Worm (Caenorhabditis elegans) whole organism, young adult: ENCODE measurements around the gene trx-2.

ENCODE experiments used
- B0019.2 ChIP-seq: fragments of 200-800 bp; sonication (Bioruptor generic); conservative IDR thresholded peaks from 2 replicates; pipeline ENCODE4 v1.3.6; 2022; ENCODE audit warnings: missing genetic modification reagents, missing genetic modification characterization, missing compliant biosample characterization
- D2030.7 ChIP-seq: fragments of 200-800 bp; sonication (Bioruptor generic); IDR thresholded peaks from 2 replicates; pipeline ENCODE4 v1.3.6; 2022; ENCODE audit warnings: missing genetic modification reagents, missing genetic modification characterization, missing compliant biosample characterization
- F57A8.1 ChIP-seq: fragments of 200-800 bp; sonication (Bioruptor generic); optimal IDR thresholded peaks from 2 replicates; lab custom pipeline; 2018; ENCODE audit warnings: mild to moderate bottlenecking, missing genetic modification characterization, moderate library complexity, missing compliant biosample characterization
- K11D2.4 ChIP-seq: fragments of 200-800 bp; sonication (Bioruptor generic); IDR thresholded peaks from 2 replicates; pipeline ENCODE4 v1.3.6; 2022; ENCODE audit warnings: missing genetic modification reagents, missing genetic modification characterization, missing compliant biosample characterization
- T07F8.4 ChIP-seq: sonication (generic microtip); optimal IDR thresholded peaks from 2 replicates; lab custom pipeline; 2016; ENCODE audit warnings: mild to moderate bottlenecking, missing genetic modification characterization, moderate library complexity, missing compliant biosample characterization
- T26A5.8 ChIP-seq: sonication (generic microtip); optimal IDR thresholded peaks from 2 replicates; lab custom pipeline; 2016; ENCODE audit warnings: missing genetic modification characterization, missing compliant biosample characterization
- Y53G8AR.9 ChIP-seq: fragments of 200-800 bp; sonication (Bioruptor generic); conservative IDR thresholded peaks from 2 replicates; pipeline ENCODE4 v1.3.6; 2022; ENCODE audit warnings: missing genetic modification reagents, missing genetic modification characterization, missing compliant biosample characterization
- aptf-2 ChIP-seq: fragments of 200-800 bp; sonication (Bioruptor generic); conservative IDR thresholded peaks from 2 replicates; pipeline ENCODE4 v1.3.6; 2022; ENCODE audit warnings: missing genetic modification reagents, missing genetic modification characterization, missing compliant biosample characterization
- atf-7 ChIP-seq: sonication (generic microtip); optimal IDR thresholded peaks from 2 replicates; lab custom pipeline; 2017; ENCODE audit warnings: mild to moderate bottlenecking, missing genetic modification characterization, missing compliant biosample characterization
- attf-6 ChIP-seq: fragments of 200-800 bp; sonication (Bioruptor generic); IDR thresholded peaks from 2 replicates; pipeline ENCODE4 v1.3.6; 2022; ENCODE audit warnings: missing genetic modification reagents, missing genetic modification characterization, missing compliant biosample characterization
- ccch-3 ChIP-seq: fragments of 200-800 bp; sonication (Bioruptor generic); optimal IDR thresholded peaks from 2 replicates; lab custom pipeline; 2018; ENCODE audit warnings: mild to moderate bottlenecking, missing genetic modification characterization, missing compliant biosample characterization
- cebp-1 ChIP-seq, 2 experiments: fragments of 200-800 bp in 1 of 2; sonication (Bioruptor generic) in 1 of 2; sonication (generic microtip) in 1 of 2; IDR thresholded peaks in 1 of 2; optimal IDR thresholded peaks in 1 of 2; 2 replicates each; pipeline versions ENCODE4 v1.3.6 to Lab custom; 2017 to 2022; ENCODE audit warnings: missing compliant biosample characterization in 2 of 2, missing genetic modification characterization in 2 of 2, mild to moderate bottlenecking in 1 of 2, missing genetic modification reagents in 1 of 2, moderate library complexity in 1 of 2
- ceh-58 ChIP-seq: fragments of 200-800 bp; sonication (Bioruptor generic); IDR thresholded peaks from 2 replicates; pipeline ENCODE4 v1.3.6; 2022; ENCODE audit warnings: missing genetic modification characterization, missing compliant biosample characterization
- ceh-91 ChIP-seq: fragments of 200-800 bp; sonication (Bioruptor generic); IDR thresholded peaks from 2 replicates; pipeline ENCODE4 v1.3.6; 2022; ENCODE audit warnings: missing genetic modification reagents, missing genetic modification characterization, missing compliant biosample characterization
- dox-1 ChIP-seq: fragments of 200-800 bp; sonication (Bioruptor generic); IDR thresholded peaks from 2 replicates; pipeline ENCODE4 v1.3.6; 2022; ENCODE audit warnings: missing genetic modification reagents, missing genetic modification characterization, missing compliant biosample characterization
- dpff-1 ChIP-seq: sonication (generic microtip); optimal IDR thresholded peaks from 2 replicates; lab custom pipeline; 2017; ENCODE audit warnings: mild to moderate bottlenecking, missing genetic modification characterization, missing compliant biosample characterization
- egrh-3 ChIP-seq: fragments of 200-800 bp; sonication (Bioruptor generic); IDR thresholded peaks from 2 replicates; pipeline ENCODE4 v1.3.6; 2022; ENCODE audit warnings: missing genetic modification reagents, missing genetic modification characterization, missing compliant biosample characterization
- ets-4 ChIP-seq: fragments of 200-800 bp; sonication (Bioruptor generic); optimal IDR thresholded peaks from 2 replicates; lab custom pipeline; 2018; ENCODE audit warnings: mild to moderate bottlenecking, missing genetic modification characterization, missing compliant biosample characterization
- fkh-3 ChIP-seq: sonication (generic microtip); optimal IDR thresholded peaks from 2 replicates; lab custom pipeline; 2016; ENCODE audit warnings: mild to moderate bottlenecking, missing genetic modification characterization, missing compliant biosample characterization
- him-1 ChIP-seq: sonication (generic microtip); optimal IDR thresholded peaks from 2 replicates; lab custom pipeline; 2016; ENCODE audit warnings: missing genotype, missing genetic modification reagents, missing genetic modification characterization, missing compliant biosample characterization
- hlh-26 ChIP-seq: fragments of 200-800 bp; sonication (Bioruptor generic); conservative IDR thresholded peaks from 2 replicates; pipeline ENCODE4 v1.3.6; 2022; ENCODE audit warnings: missing genetic modification reagents, missing genetic modification characterization, missing compliant biosample characterization
- hrde-1 ChIP-seq: sonication (generic microtip); optimal IDR thresholded peaks from 2 replicates; lab custom pipeline; 2016; ENCODE audit warnings: missing genetic modification characterization, mild to moderate bottlenecking, missing compliant biosample characterization, moderate library complexity, missing genotype, missing genetic modification reagents, borderline replicate concordance
- let-607 ChIP-seq, 2 experiments: fragments of 200-800 bp in 1 of 2; sonication (Bioruptor generic) in 1 of 2; sonication (generic microtip) in 1 of 2; optimal IDR thresholded peaks; 2 replicates each; lab custom pipeline; 2016 to 2018; ENCODE audit warnings: mild to moderate bottlenecking in 2 of 2, missing compliant biosample characterization in 2 of 2, missing genetic modification characterization in 2 of 2, moderate library complexity in 2 of 2, missing genotype in 1 of 2
- lin-40 ChIP-seq: sonication (generic microtip); optimal IDR thresholded peaks from 2 replicates; lab custom pipeline; 2016; ENCODE audit warnings: missing genetic modification characterization, mild to moderate bottlenecking, missing compliant biosample characterization, missing genotype, missing genetic modification reagents
- lin-54 ChIP-seq: fragments of 200-800 bp; sonication (Bioruptor generic); optimal IDR thresholded peaks from 2 replicates; lab custom pipeline; 2018; ENCODE audit warnings: mild to moderate bottlenecking, missing genetic modification characterization, missing compliant biosample characterization
- madf-10 ChIP-seq: sonication (generic microtip); optimal IDR thresholded peaks from 2 replicates; lab custom pipeline; 2016; ENCODE audit warnings: mild to moderate bottlenecking, missing genetic modification characterization, missing compliant biosample characterization
- madf-3 ChIP-seq: fragments of 200-800 bp; sonication (Bioruptor generic); IDR thresholded peaks from 2 replicates; pipeline ENCODE4 v1.3.6; 2022; ENCODE audit warnings: missing genetic modification reagents, missing genetic modification characterization, missing compliant biosample characterization
- madf-8 ChIP-seq: fragments of 200-800 bp; sonication (Bioruptor generic); conservative IDR thresholded peaks from 2 replicates; pipeline ENCODE4 v1.3.6; 2022; ENCODE audit warnings: missing genetic modification reagents, missing genetic modification characterization, missing compliant biosample characterization
- nfya-2 ChIP-seq: fragments of 200-800 bp; sonication (Bioruptor generic); IDR thresholded peaks from 2 replicates; pipeline ENCODE4 v1.3.6; 2022; ENCODE audit warnings: missing genetic modification reagents, missing genetic modification characterization, missing compliant biosample characterization
- nhr-27 ChIP-seq: fragments of 200-800 bp; sonication (Bioruptor generic); optimal IDR thresholded peaks from 2 replicates; lab custom pipeline; 2018; ENCODE audit warnings: mild to moderate bottlenecking, missing genetic modification characterization, moderate library complexity, missing compliant biosample characterization
- repo-1 ChIP-seq: sonication (generic microtip); optimal IDR thresholded peaks from 2 replicates; lab custom pipeline; 2017; ENCODE audit warnings: mild to moderate bottlenecking, missing genetic modification characterization, missing compliant biosample characterization
- sdz-38 ChIP-seq: sonication (generic microtip); optimal IDR thresholded peaks from 2 replicates; lab custom pipeline; 2016; ENCODE audit warnings: missing genotype, missing genetic modification characterization, missing compliant biosample characterization
- snpc-1.1 ChIP-seq: sonication (generic microtip); optimal IDR thresholded peaks from 2 replicates; lab custom pipeline; 2017; ENCODE audit warnings: missing genetic modification characterization, mild to moderate bottlenecking, missing compliant biosample characterization, antibody characterized with exemption, moderate library complexity, missing genotype, missing genetic modification reagents; ENCODE audit not compliant: insufficient read depth
- snpc-1.3 ChIP-seq: sonication (generic microtip); optimal IDR thresholded peaks from 2 replicates; lab custom pipeline; 2017; ENCODE audit warnings: missing genetic modification characterization, mild to moderate bottlenecking, missing compliant biosample characterization, antibody characterized with exemption, moderate library complexity, missing genotype, missing genetic modification reagents; ENCODE audit not compliant: insufficient read depth
- snpc-3.4 ChIP-seq: sonication (generic microtip); optimal IDR thresholded peaks from 2 replicates; lab custom pipeline; 2017; ENCODE audit warnings: missing genetic modification characterization, mild to moderate bottlenecking, missing compliant biosample characterization, antibody characterized with exemption, moderate library complexity, missing genotype, missing genetic modification reagents
- snpc-4 ChIP-seq, 5 experiments: fragments of 150-350 bp in 1 of 5; sonication (generic microtip) in 4 of 5; optimal IDR thresholded peaks; 2 replicates each; lab custom pipeline; 2014 to 2018; ENCODE audit warnings: missing genetic modification characterization in 5 of 5, missing biosample characterization in 3 of 5, antibody characterized with exemption in 2 of 5, mild to moderate bottlenecking in 2 of 5, missing compliant biosample characterization in 2 of 5, missing genotype in 2 of 5, moderate library complexity in 2 of 5, missing genetic modification reagents in 1 of 5
- tlf-1 ChIP-seq: fragments of 200-800 bp; sonication (Bioruptor generic); optimal IDR thresholded peaks from 2 replicates; lab custom pipeline; 2018; ENCODE audit warnings: mild to moderate bottlenecking, missing genetic modification characterization, missing compliant biosample characterization
- zfh-2 ChIP-seq: fragments of 200-800 bp; sonication (Bioruptor generic); conservative IDR thresholded peaks from 2 replicates; pipeline ENCODE4 v1.3.6; 2022; ENCODE audit warnings: missing genetic modification reagents, missing genetic modification characterization, missing compliant biosample characterization
- ztf-18 ChIP-seq: sonication (generic microtip); optimal IDR thresholded peaks from 2 replicates; lab custom pipeline; 2016; ENCODE audit warnings: missing genotype, mild to moderate bottlenecking, missing genetic modification characterization, missing compliant biosample characterization
- ztf-26 ChIP-seq: sonication (generic microtip); optimal IDR thresholded peaks from 2 replicates; lab custom pipeline; 2017; ENCODE audit warnings: missing genetic modification characterization, missing compliant biosample characterization
- ztf-28 ChIP-seq: fragments of 200-800 bp; sonication (Bioruptor generic); IDR thresholded peaks from 2 replicates; pipeline ENCODE4 v1.3.6; 2022; ENCODE audit warnings: missing genetic modification reagents, missing genetic modification characterization, missing compliant biosample characterization

The trx-2 gene

ce11 chrV:10317294-10317693 lies 2.8 kb downstream of the trx-2 start, which contains the start of gene asps-1:
asps-1 (minus strand) TSS chrV:10317394.
- TF ChIP-seq repo-1 (tag; lab: Kevin White, UChicago) (no peak), attf-6 (GFP tag; lab: Robert Waterston, UW) (no peak), ztf-28 (GFP tag; lab: Robert Waterston, UW) (no peak), D2030.7 (GFP tag; lab: Robert Waterston, UW) (no peak), atf-7 (no peak), hlh-26 (GFP tag; lab: Robert Waterston, UW) (no peak), cebp-1 (GFP tag; IDR thresholded peaks at IDR 0.05; lab: Robert Waterston, UW) (no peak), cebp-1 (tag; optimal IDR thresholded peaks at IDR 0.05; lab: Kevin White, UChicago) (no peak), ztf-26 (tag; lab: Kevin White, UChicago) (no peak), dpff-1 (no peak), ceh-58 (no peak), ztf-18 (no peak), lin-40 (tag; lab: Kevin White, UChicago) (no peak), nfya-2 (GFP tag; lab: Robert Waterston, UW) (no peak), F57A8.1 (GFP tag; lab: Kevin White, UChicago) (no peak)

- TF ChIP-seq hlh-26 (GFP tag; lab: Robert Waterston, UW) (no peak), Y53G8AR.9 (GFP tag; lab: Robert Waterston, UW) (no peak), sdz-38 (tag; lab: Kevin White, UChicago) (no peak), aptf-2 (no peak), snpc-3.4 (tag; lab: Kevin White, UChicago) (no peak), K11D2.4 (GFP tag; lab: Robert Waterston, UW) (no peak), dox-1 (GFP tag; lab: Robert Waterston, UW) (no peak), ceh-58 (no peak), ets-4 (GFP tag; lab: Kevin White, UChicago) (no peak), nhr-27 (tag; lab: Kevin White, UChicago) (no peak), fkh-3 (tag; lab: Kevin White, UChicago) (no peak), him-1 (tag; lab: Kevin White, UChicago) (no peak), atf-7 (no peak), snpc-1.3 (tag; lab: Kevin White, UChicago) (no peak), ztf-18 (no peak), egrh-3 (GFP tag; lab: Robert Waterston, UW) (no peak), hrde-1 (tag; lab: Kevin White, UChicago) (no peak)
Measured at ce11 chrV:10319434-10319833, 5.0 kb downstream of the trx-2 start, which contains the start of gene B0024.11. B0024.11 (minus strand) TSS chrV:10319534.

ce11 chrV:10320101-10320761 lies 5.8 kb downstream of the trx-2 start, which contains the start of the genes gna-1 and B0024.13:
gna-1 (minus strand) TSS chrV:10320151.
B0024.13 (plus strand) TSS chrV:10320711.
- peak; percentile 24 for TF ChIP-seq ccch-3 (GFP tag; lab: Kevin White, UChicago)
- no peak for TF ChIP-seq zfh-2 (GFP tag; lab: Robert Waterston, UW)
- peak; percentile 46 for TF ChIP-seq dox-1 (GFP tag; lab: Robert Waterston, UW)
- no peak for TF ChIP-seq aptf-2
- no peak for TF ChIP-seq him-1 (tag; lab: Kevin White, UChicago)
- TF ChIP-seq tlf-1 (GFP tag; lab: Kevin White, UChicago) = peak; percentile 19
- TF ChIP-seq madf-8 = peak; percentile 24; the same call in 1 of the 2 replicates
- TF ChIP-seq B0019.2 (GFP tag; lab: Robert Waterston, UW) = no peak
- TF ChIP-seq T26A5.8 = no peak
- TF ChIP-seq snpc-1.1 (tag; lab: Kevin White, UChicago) = no peak
- peak; percentile 46 for TF ChIP-seq lin-54 (GFP tag; lab: Kevin White, UChicago)
- TF ChIP-seq snpc-1.3 (tag; lab: Kevin White, UChicago) = no peak
- no peak for TF ChIP-seq T07F8.4
- peak; percentile 27 for TF ChIP-seq madf-10 (tag; lab: Kevin White, UChicago)
- no peak for TF ChIP-seq sdz-38 (tag; lab: Kevin White, UChicago)
- TF ChIP-seq let-607 (tag; optimal IDR thresholded peaks at IDR 0.05; lab: Kevin White, UChicago) = peak in 1 of 2 experiments; percentile 45
- TF ChIP-seq ceh-91 (GFP tag; lab: Robert Waterston, UW) = peak; percentile 51; the same call in 1 of the 2 replicates
- TF ChIP-seq madf-3 (GFP tag; lab: Robert Waterston, UW) = no peak
- TF ChIP-seq snpc-4 (GFP tag; optimal IDR thresholded peaks at IDR 0.05; lab: Kevin White, UChicago) = no peak
- peak in 2 of 4 experiments; percentile 10 to 39 for TF ChIP-seq snpc-4 (tag; optimal IDR thresholded peaks at IDR 0.05; lab: Kevin White, UChicago)
